Worm (Caenorhabditis elegans): Measurements from ENCODE around the gene srh-37.

DNA sequence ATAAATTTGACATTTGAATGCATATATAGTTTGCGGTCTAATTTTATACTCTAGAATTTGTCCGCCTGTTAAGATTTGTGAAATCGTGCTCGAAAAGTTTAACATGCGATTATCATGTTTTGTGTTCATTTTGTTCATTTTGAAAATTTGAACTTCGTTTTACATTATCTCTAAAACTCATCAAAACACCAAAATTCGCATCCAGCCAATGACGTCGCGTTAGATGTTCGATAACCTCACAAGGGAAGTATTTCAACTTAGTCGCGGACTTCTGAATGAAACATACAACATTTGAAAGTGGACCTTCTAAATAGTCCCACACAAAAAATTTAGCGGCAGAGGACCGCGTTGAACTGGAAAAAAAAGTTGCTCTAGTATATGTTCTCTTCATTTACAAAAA lies 29.1 kb upstream of the srh-37 start:
- TF ChIP-seq elt-2 (tag; optimal IDR thresholded peaks at IDR 0.05) = no peak
- no peak for TF ChIP-seq nhr-28 (tag; optimal IDR thresholded peaks at IDR 0.05)
- TF ChIP-seq pha-4 (tag; optimal IDR thresholded peaks at IDR 0.05) = no peak
- no peak for TF ChIP-seq nhr-25 (tag; optimal IDR thresholded peaks at IDR 0.05)
- no peak for TF ChIP-seq elt-3 (tag; optimal IDR thresholded peaks at IDR 0.05)
- TF ChIP-seq ama-1 (optimal IDR thresholded peaks at IDR 0.05) = no peak
- TF ChIP-seq ztf-11 (tag; optimal IDR thresholded peaks at IDR 0.05) = no peak
- TF ChIP-seq nhr-12 (tag; optimal IDR thresholded peaks at IDR 0.05) = no peak
- no peak for TF ChIP-seq nhr-23 (tag; optimal IDR thresholded peaks at IDR 0.05)
- TF ChIP-seq snpc-4 (tag; optimal IDR thresholded peaks at IDR 0.05) = no peak
- TF ChIP-seq lin-39 (tag; optimal IDR thresholded peaks at IDR 0.05) = no peak
- no peak for TF ChIP-seq ceh-82 (tag; optimal IDR thresholded peaks at IDR 0.05)
